Worm (Caenorhabditis elegans) whole organism, L4/young adult: Measurements from ENCODE around the gene F14D12.1.

ENCODE experiments used
- W03F9.2 ChIP-seq: fragments of 150-350 bp; optimal IDR thresholded peaks from 2 replicates; lab custom pipeline; 2014; ENCODE audit warnings: missing biosample characterization, missing genetic modification characterization
- dao-5 ChIP-seq: sonication (generic microtip); optimal IDR thresholded peaks from 2 replicates; lab custom pipeline; 2016; ENCODE audit warnings: missing genotype, missing genetic modification characterization, moderate library complexity, missing compliant biosample characterization
- him-1 ChIP-seq: sonication (generic microtip); optimal IDR thresholded peaks from 2 replicates; lab custom pipeline; 2016; ENCODE audit warnings: missing genotype, missing genetic modification reagents, missing genetic modification characterization, missing compliant biosample characterization

DNA sequence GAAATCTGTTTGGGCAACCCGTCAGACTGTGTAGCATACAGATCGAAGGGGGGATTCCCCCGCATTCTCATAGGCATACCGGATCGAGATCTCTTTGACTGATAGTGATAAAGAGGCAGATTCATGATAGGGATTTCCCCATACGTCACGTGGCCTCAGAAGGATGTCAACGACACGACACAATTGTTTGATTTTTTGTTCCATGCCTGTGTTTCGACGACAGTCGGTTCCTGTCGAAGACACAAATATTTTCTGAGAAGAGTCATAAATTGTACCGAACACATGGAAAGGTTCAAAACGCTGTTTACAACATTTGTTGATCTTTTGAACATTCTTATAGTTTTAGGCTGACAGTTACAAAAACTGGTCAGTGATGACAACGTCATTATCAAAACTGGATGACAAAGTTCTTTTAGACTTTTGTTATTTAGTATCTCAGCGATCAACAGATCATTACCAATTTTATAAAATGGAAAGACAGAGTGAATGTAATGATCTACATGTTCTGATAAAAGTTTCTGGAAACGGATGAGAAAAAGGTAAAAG is 24.9 kb downstream of the F14D12.1 start:
- no peak for TF ChIP-seq W03F9.2
- TF ChIP-seq him-1 = no peak
- TF ChIP-seq dao-5 (tag; lab: Kevin White, UChicago) = no peak
